Worm (Caenorhabditis elegans): ENCODE data around the gene mpst-3.
A peak's percentile ranks its signal among the peaks of the same experiment; 100 is the strongest.

The mpst-3 gene

ce11 chrV:14850530-14850929, 44.9 kb upstream of the mpst-3 start (continued):
- TF ChIP-seq lsy-2 (tag; optimal IDR thresholded peaks at IDR 0.05) (peak in 1 of 2 experiments; percentile 47), zip-4 (GFP tag; optimal IDR thresholded peaks at IDR 0.05) (no peak), ceh-90 (tag; optimal IDR thresholded peaks at IDR 0.05) (no peak), irx-1 (tag; optimal IDR thresholded peaks at IDR 0.05) (no peak), dsc-1 (tag; optimal IDR thresholded peaks at IDR 0.05) (no peak), sox-4 (tag; optimal IDR thresholded peaks at IDR 0.05) (no peak), nhr-76 (tag; optimal IDR thresholded peaks at IDR 0.05) (no peak), skn-1 (tag; optimal IDR thresholded peaks at IDR 0.05) (peak; percentile 49), pax-3 (tag; optimal IDR thresholded peaks at IDR 0.05) (no peak), lin-15B (tag; optimal IDR thresholded peaks at IDR 0.05) (no peak), unc-62 (GFP tag; optimal IDR thresholded peaks at IDR 0.05) (no peak), nhr-19 (GFP tag; conservative IDR thresholded peaks at IDR 0.05) (peak; percentile 50), nhr-237 (tag; optimal IDR thresholded peaks at IDR 0.05) (no peak), ets-5 (GFP tag; IDR thresholded peaks at IDR 0.05) (no peak), nhr-71 (tag; optimal IDR thresholded peaks at IDR 0.05) (peak; percentile 67), mdl-1 (tag; optimal IDR thresholded peaks at IDR 0.05) (peak in 1 of 2 experiments; percentile 73)

ce11 chrV:14851206-14851605, 44.2 kb upstream of the mpst-3 start:
- no peak for TF ChIP-seq sox-4 (tag; optimal IDR thresholded peaks at IDR 0.05)
- TF ChIP-seq nhr-47 (tag; optimal IDR thresholded peaks at IDR 0.05): peak; percentile 45
- TF ChIP-seq lin-15B (tag; optimal IDR thresholded peaks at IDR 0.05): no peak
- TF ChIP-seq ets-5 (GFP tag; IDR thresholded peaks at IDR 0.05): no peak
- TF ChIP-seq hlh-4 (tag; optimal IDR thresholded peaks at IDR 0.05): no peak
- no peak for TF ChIP-seq unc-98 (GFP tag; IDR thresholded peaks at IDR 0.05)
- TF ChIP-seq lin-35 (GFP tag; optimal IDR thresholded peaks at IDR 0.05): peak in 1 of 2 experiments; percentile 40
- no peak for TF ChIP-seq sptf-1 (tag; optimal IDR thresholded peaks at IDR 0.05)
- TF ChIP-seq snu-23 (GFP tag; optimal IDR thresholded peaks at IDR 0.05): no peak
- no peak for TF ChIP-seq C04F5.9 (tag; optimal IDR thresholded peaks at IDR 0.05)
- TF ChIP-seq snpc-4 (tag; optimal IDR thresholded peaks at IDR 0.05): no peak
- TF ChIP-seq fkh-8 (tag; optimal IDR thresholded peaks at IDR 0.05): peak; percentile 37
- no peak for TF ChIP-seq unc-130 (tag; optimal IDR thresholded peaks at IDR 0.05)
- TF ChIP-seq egl-13 (tag; optimal IDR thresholded peaks at IDR 0.05): no peak
- no peak for TF ChIP-seq dsc-1 (tag; optimal IDR thresholded peaks at IDR 0.05)
- TF ChIP-seq unc-62 (GFP tag; optimal IDR thresholded peaks at IDR 0.05): no peak
- no peak for TF ChIP-seq dpl-1 (GFP tag; optimal IDR thresholded peaks at IDR 0.05)
- TF ChIP-seq ceh-63 (GFP tag; optimal IDR thresholded peaks at IDR 0.05): no peak
- no peak for TF ChIP-seq fkh-10 (GFP tag; optimal IDR thresholded peaks at IDR 0.05)
- TF ChIP-seq ztf-4 (tag; optimal IDR thresholded peaks at IDR 0.05): no peak
- no peak for TF ChIP-seq ceh-88 (GFP tag; IDR thresholded peaks at IDR 0.05)
- TF ChIP-seq ceh-8 (GFP tag; optimal IDR thresholded peaks at IDR 0.05): no peak
- no peak for TF ChIP-seq nhr-237 (tag; optimal IDR thresholded peaks at IDR 0.05)
- no peak for TF ChIP-seq grh-1 (GFP tag; IDR thresholded peaks at IDR 0.05)
- no peak for TF ChIP-seq skn-1 (tag; optimal IDR thresholded peaks at IDR 0.05)
- no peak for TF ChIP-seq nhr-77 (tag; optimal IDR thresholded peaks at IDR 0.05)
- no peak for TF ChIP-seq nhr-90 (tag; optimal IDR thresholded peaks at IDR 0.05; ENCODE audit: poor library complexity)
- TF ChIP-seq nhr-12 (tag; optimal IDR thresholded peaks at IDR 0.05): no peak
- no peak for TF ChIP-seq lin-13 (GFP tag; optimal IDR thresholded peaks at IDR 0.05)
- no peak for TF ChIP-seq F16B12.6 (tag; optimal IDR thresholded peaks at IDR 0.05)
- TF ChIP-seq mdl-1 (tag; optimal IDR thresholded peaks at IDR 0.05): no peak
- no peak for TF ChIP-seq pqm-1 (tag; optimal IDR thresholded peaks at IDR 0.05)
- TF ChIP-seq elt-2 (tag; optimal IDR thresholded peaks at IDR 0.05): no peak
- TF ChIP-seq ces-1 (GFP tag; optimal IDR thresholded peaks at IDR 0.05): no peak
- TF ChIP-seq pax-3 (tag; optimal IDR thresholded peaks at IDR 0.05): no peak
- TF ChIP-seq nhr-76 (tag; optimal IDR thresholded peaks at IDR 0.05): no peak
- TF ChIP-seq zip-4 (GFP tag; optimal IDR thresholded peaks at IDR 0.05): no peak
- no peak for TF ChIP-seq nhr-19 (GFP tag; conservative IDR thresholded peaks at IDR 0.05)
- TF ChIP-seq blmp-1 (tag; optimal IDR thresholded peaks at IDR 0.05): no peak
- peak; percentile 53 for TF ChIP-seq tbx-2 (tag; optimal IDR thresholded peaks at IDR 0.05)
- no peak for TF ChIP-seq Y116A8C.19 (tag; optimal IDR thresholded peaks at IDR 0.05; ENCODE audit: borderline replicate concordance)
- peak; percentile 10 for TF ChIP-seq rnt-1 (tag; optimal IDR thresholded peaks at IDR 0.05)
- no peak for TF ChIP-seq mab-9 (GFP tag; IDR thresholded peaks at IDR 0.05)
- TF ChIP-seq nhr-84 (tag; optimal IDR thresholded peaks at IDR 0.05): no peak
- TF ChIP-seq unc-30 (tag; optimal IDR thresholded peaks at IDR 0.05): no peak
- no peak for TF ChIP-seq alr-1 (tag; optimal IDR thresholded peaks at IDR 0.05; ENCODE audit: borderline replicate concordance)
